Worm (Caenorhabditis elegans): ENCODE measurements around the gene F22B8.7.

DNA sequence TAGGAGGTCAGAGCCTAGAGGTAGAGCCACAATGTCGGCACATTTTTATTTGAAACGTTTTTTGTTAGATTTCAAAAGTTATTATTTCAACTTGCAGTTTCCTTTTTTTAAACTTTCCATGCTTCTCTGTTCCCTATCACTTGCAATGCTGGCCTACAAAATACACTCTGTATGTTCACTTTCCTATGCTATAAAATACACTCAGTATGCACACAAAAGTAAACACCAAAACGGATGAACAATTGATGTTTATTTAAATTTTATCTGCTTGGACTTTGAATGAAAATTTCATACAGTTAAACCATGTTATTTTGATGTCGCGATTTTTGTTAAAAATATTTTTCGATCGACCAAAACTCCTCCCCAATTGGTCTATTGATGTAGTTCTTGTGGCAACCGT, 13.7 kb upstream of the F22B8.7 start:
- no peak for TF ChIP-seq flt-1 (GFP tag; IDR thresholded peaks at IDR 0.05)
- TF ChIP-seq ztf-23 (GFP tag; IDR thresholded peaks at IDR 0.05): no peak
- TF ChIP-seq klf-2 (GFP tag; conservative IDR thresholded peaks at IDR 0.05): no peak
- TF ChIP-seq tab-1 (GFP tag; IDR thresholded peaks at IDR 0.05): no peak
- TF ChIP-seq ztf-29 (GFP tag; IDR thresholded peaks at IDR 0.05): no peak
- TF ChIP-seq T22C8.4 (GFP tag; IDR thresholded peaks at IDR 0.05): no peak
- no peak for TF ChIP-seq med-1 (GFP tag; optimal IDR thresholded peaks at IDR 0.05; ENCODE audit: insufficient read depth)
